Worm (Caenorhabditis elegans): ENCODE results near the gene srz-83.
A peak's percentile ranks its signal among the peaks of the same experiment; 100 is the strongest.

The srz-83 gene

DNA sequence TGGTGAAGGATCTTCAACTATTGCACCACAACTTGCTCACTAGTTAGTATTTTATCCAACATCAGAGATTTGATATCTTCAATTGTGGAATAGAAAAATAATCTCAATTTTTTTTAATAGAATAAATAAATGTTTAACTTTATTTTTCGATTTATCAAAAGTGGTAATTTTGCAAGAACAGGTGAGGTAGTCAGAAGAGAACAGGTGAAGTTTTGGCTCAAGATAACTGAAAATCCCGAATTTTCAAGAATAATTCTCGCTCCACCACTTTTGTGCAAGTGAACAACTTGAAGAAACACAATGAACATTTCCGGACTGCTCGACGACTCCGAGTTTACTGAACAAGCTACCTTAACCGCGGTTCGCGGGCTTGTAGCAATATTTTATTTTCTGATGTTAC is 12.8 kb upstream of the srz-83 start, which contains the start of gene srz-78:
Gene srz-78 (plus strand): TSS at position 301 of the 400 bp plus-strand sequence.
- TF ChIP-seq snpc-4 (tag; optimal IDR thresholded peaks at IDR 0.05) (no peak), nhr-85 (tag) (no peak), fkh-8 (tag; optimal IDR thresholded peaks at IDR 0.05) (no peak), efl-1 (optimal IDR thresholded peaks at IDR 0.05) (no peak), efl-1 (GFP tag; optimal IDR thresholded peaks at IDR 0.05 in 1 of 2) (peak in 1 of 2 experiments; percentile 32), nhr-11 (tag; optimal IDR thresholded peaks at IDR 0.05) (no peak), tbx-2 (tag; optimal IDR thresholded peaks at IDR 0.05) (no peak), lir-3 (tag; optimal IDR thresholded peaks at IDR 0.05; ENCODE audit: poor library complexity) (no peak)

DNA sequence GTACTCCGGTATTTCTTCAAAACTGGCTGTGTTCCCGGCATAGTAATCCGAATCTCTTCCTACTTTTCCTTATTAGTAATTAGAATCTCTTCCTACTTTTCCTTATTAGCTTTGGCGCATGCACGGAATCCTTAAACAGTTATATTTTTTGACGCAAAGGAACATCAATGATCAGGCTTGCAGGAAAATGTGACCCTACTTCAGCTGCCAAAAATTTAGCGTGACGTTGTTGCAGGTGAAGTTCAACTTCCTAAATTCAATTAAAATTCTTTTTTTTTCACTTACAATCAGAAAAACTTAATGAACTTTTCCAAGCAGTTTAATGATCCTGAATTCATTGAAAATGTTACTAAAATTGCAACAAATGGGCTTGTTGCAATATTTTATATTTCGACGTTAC is 10.9 kb upstream of the srz-83 start, which contains the start of gene srz-79:
Gene srz-79 (plus strand): TSS at position 301 of the 400 bp plus-strand sequence.
- no peak for TF ChIP-seq tlp-1 (tag; optimal IDR thresholded peaks at IDR 0.05)
- TF ChIP-seq nhr-71 (tag; optimal IDR thresholded peaks at IDR 0.05) = no peak
- TF ChIP-seq hlh-4 (tag; optimal IDR thresholded peaks at IDR 0.05) = peak; percentile 41

DNA sequence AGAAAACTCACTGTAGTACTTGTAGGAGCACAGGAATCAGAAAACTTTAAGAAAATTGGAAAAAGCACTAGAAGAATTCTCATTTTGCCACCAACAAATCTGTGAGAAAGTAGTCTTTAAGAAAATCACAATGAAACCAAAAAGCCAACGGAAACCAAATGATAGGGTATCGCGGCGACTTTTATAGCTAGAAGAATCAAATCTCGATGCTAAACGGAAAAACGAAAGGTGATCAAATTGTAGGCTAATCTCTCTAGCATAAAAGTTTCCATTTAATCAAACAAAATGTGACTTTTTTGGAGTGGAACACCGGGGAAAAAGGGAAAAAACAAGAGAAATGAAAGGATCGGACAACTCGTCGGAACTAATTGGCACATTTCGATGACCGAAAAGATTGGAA is 7.9 kb upstream of the srz-83 start, which contains the start of gene C09G12.17:
Gene C09G12.17 (minus strand): TSS at position 101 of the 400 bp plus-strand sequence.
- TF ChIP-seq C04F5.9 (tag; optimal IDR thresholded peaks at IDR 0.05) (no peak), lsy-2 (tag; optimal IDR thresholded peaks at IDR 0.05) (no peak), nhr-85 (tag) (no peak), elt-2 (tag; optimal IDR thresholded peaks at IDR 0.05) (no peak), ztf-4 (tag; optimal IDR thresholded peaks at IDR 0.05) (no peak), unc-130 (tag; optimal IDR thresholded peaks at IDR 0.05) (no peak), pqm-1 (tag; optimal IDR thresholded peaks at IDR 0.05) (no peak), mep-1 (tag; optimal IDR thresholded peaks at IDR 0.05) (no peak), zag-1 (tag; optimal IDR thresholded peaks at IDR 0.05) (no peak), nhr-20 (tag; optimal IDR thresholded peaks at IDR 0.05) (no peak), ceh-63 (GFP tag; optimal IDR thresholded peaks at IDR 0.05) (no peak), irx-1 (tag; optimal IDR thresholded peaks at IDR 0.05) (no peak), fkh-10 (GFP tag; optimal IDR thresholded peaks at IDR 0.05) (no peak), nhr-47 (tag; optimal IDR thresholded peaks at IDR 0.05) (no peak), jun-1 (tag; optimal IDR thresholded peaks at IDR 0.05) (no peak), hlh-17 (GFP tag; optimal IDR thresholded peaks at IDR 0.05; ENCODE audit: borderline replicate concordance) (no peak), sptf-1 (tag; optimal IDR thresholded peaks at IDR 0.05) (no peak), ama-1 (optimal IDR thresholded peaks at IDR 0.05) (no peak)

DNA sequence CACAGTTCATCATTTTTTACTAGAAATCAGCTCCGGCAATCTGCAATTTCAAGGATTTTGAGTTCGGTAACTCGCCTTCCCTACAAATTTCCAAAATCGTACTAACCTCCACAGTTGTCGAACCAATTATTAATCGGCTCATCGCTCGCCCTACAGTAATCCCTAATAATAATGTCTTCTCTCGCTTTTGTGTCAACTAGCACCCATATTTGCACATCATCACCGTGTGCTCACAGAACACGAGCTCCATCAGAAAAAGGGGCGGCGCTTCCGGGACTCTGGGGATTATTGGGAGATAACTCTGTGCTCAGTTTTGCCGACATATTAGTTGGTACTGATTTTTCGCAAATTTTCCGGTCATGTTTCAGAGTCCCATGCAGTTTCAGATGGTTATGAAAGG is 6.3 kb upstream of the srz-83 start, which contains the start of gene ceh-53:
Gene ceh-53 (plus strand): TSS at position 301 of the 400 bp plus-strand sequence.
- no peak for TF ChIP-seq mef-2 (tag; optimal IDR thresholded peaks at IDR 0.05)
- no peak for TF ChIP-seq jun-1 (tag; optimal IDR thresholded peaks at IDR 0.05)
- TF ChIP-seq C16A3.4 (tag; optimal IDR thresholded peaks at IDR 0.05) = no peak
- no peak for TF ChIP-seq unc-130 (tag; optimal IDR thresholded peaks at IDR 0.05)
- TF ChIP-seq nhr-12 (tag; optimal IDR thresholded peaks at IDR 0.05) = no peak

DNA sequence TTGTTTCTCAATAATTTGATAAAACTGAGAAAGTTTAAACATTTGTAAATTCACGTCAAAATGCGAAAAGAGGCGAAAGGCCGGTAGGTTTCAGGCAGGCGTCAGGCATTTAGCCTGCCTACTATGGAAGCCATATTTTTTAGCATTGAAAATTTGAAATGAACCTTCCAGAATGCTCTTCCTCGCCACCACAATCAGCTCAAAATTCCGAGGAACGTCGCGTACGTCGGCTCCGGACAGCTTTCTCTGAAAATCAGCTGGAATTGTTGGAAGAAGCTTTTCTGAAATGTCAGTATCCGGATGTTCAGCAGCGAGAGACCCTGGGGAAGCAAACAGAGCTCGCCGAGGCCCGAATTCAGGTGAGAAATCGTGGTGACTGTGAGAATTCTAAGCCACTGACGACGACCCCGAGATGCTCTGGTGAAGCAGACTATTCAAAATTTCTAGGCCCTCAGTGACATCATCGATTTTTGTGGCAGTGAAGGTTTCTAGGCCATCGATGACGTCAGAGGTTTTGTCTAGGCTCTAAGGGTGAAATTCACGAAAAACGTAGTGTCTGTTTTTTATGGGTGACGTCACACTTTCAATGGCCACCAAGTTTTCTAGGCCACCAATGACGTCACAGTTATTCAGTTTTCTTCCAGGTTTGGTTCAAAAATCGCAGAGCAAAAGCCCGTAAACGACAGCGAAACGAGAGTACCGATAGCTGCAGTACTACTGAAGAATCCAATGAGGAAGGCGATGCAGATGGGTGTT is 2.1 kb upstream of the srz-83 start:
- TF ChIP-seq irx-1 (tag; optimal IDR thresholded peaks at IDR 0.05) = no peak
- TF ChIP-seq fkh-8 (tag; optimal IDR thresholded peaks at IDR 0.05) = no peak
- no peak for TF ChIP-seq sptf-1 (tag; optimal IDR thresholded peaks at IDR 0.05)
- TF ChIP-seq ceh-8 (GFP tag; optimal IDR thresholded peaks at IDR 0.05) = no peak
- no peak for TF ChIP-seq unc-130 (tag; optimal IDR thresholded peaks at IDR 0.05)
- no peak for TF ChIP-seq pqm-1 (tag; optimal IDR thresholded peaks at IDR 0.05)
- TF ChIP-seq tlp-1 (tag; optimal IDR thresholded peaks at IDR 0.05) = no peak

DNA sequence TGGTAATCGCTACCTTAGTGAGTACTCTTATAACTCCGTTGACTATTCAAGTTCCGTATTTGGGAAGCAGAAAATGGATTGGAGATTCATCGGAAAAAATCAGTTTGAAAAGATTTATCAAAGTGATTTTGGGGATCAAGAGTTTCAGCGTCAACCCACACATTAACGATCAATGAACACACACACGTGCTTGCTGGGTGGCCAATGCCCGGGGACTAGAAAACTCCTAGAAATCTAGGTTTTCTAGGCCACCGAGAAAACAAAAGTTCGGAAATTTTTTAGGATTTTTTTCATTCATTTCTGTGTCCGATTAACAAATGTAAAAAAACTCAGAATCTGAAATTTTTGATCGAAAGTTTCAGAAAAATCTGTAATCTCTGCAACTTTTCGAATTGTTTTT is 1.7 kb downstream of the srz-83 start:
- TF ChIP-seq efl-1 (optimal IDR thresholded peaks at IDR 0.05) (peak in 1 of 2 experiments; percentile 11), efl-1 (GFP tag; optimal IDR thresholded peaks at IDR 0.05 in 1 of 2) (peak in 1 of 2 experiments; percentile 61), elt-3 (tag; optimal IDR thresholded peaks at IDR 0.05) (no peak), egl-27 (tag; optimal IDR thresholded peaks at IDR 0.05) (no peak), nhr-71 (tag; optimal IDR thresholded peaks at IDR 0.05) (no peak), nhr-19 (GFP tag; conservative IDR thresholded peaks at IDR 0.05) (0 out of 2 replicates have a peak, but pooled peaks have one; percentile 20), unc-62 (GFP tag; optimal IDR thresholded peaks at IDR 0.05) (no peak)
